Worm (Caenorhabditis elegans) whole organism, L2 larva: ENCODE results near the gene mab-21.

Experiments used
- C34F6.9 ChIP-seq: fragments of 150-350 bp; optimal IDR thresholded peaks from 2 replicates; lab custom pipeline; 2014; ENCODE audit warnings: missing biosample characterization, missing genetic modification characterization
- F13H6.1 ChIP-seq: sonication (generic microtip); optimal IDR thresholded peaks from 2 replicates; lab custom pipeline; 2016; ENCODE audit warnings: missing genetic modification characterization, missing compliant biosample characterization
- R02D3.7 ChIP-seq: fragments of 150-350 bp; optimal IDR thresholded peaks from 2 replicates; lab custom pipeline; 2014; ENCODE audit warnings: missing biosample characterization, missing genetic modification characterization
- Y55F3AM.14 ChIP-seq: fragments of 200-800 bp; sonication (Bioruptor generic); optimal IDR thresholded peaks from 2 replicates; lab custom pipeline; 2018; ENCODE audit warnings: mild to moderate bottlenecking, missing genetic modification characterization, missing compliant biosample characterization
- ZK546.5 ChIP-seq: sonication (generic microtip); optimal IDR thresholded peaks from 2 replicates; lab custom pipeline; 2017; ENCODE audit warnings: missing biosample characterization, missing genetic modification characterization
- alr-1 ChIP-seq: fragments of 150-350 bp; optimal IDR thresholded peaks from 2 replicates; lab custom pipeline; 2014; ENCODE audit warnings: missing biosample characterization, missing genetic modification characterization
- aly-2 ChIP-seq: fragments of 150-350 bp; optimal IDR thresholded peaks from 2 replicates; lab custom pipeline; 2014; ENCODE audit warnings: missing biosample characterization, missing genetic modification characterization
- ama-1 ChIP-seq: fragments of 150-350 bp; optimal IDR thresholded peaks from 2 replicates; lab custom pipeline; 2018; ENCODE audit warnings: inconsistent platforms
- blmp-1 ChIP-seq: sonication (generic microtip); optimal IDR thresholded peaks from 2 replicates; lab custom pipeline; 2017; ENCODE audit warnings: missing genetic modification characterization, mild to moderate bottlenecking, missing compliant biosample characterization, antibody characterized with exemption, moderate library complexity; ENCODE audit not compliant: insufficient read depth
- crh-2 ChIP-seq: sonication (generic microtip); optimal IDR thresholded peaks from 2 replicates; lab custom pipeline; 2017; ENCODE audit warnings: missing biosample characterization, missing genetic modification characterization
- dmd-4 ChIP-seq: sonication (generic microtip); optimal IDR thresholded peaks from 2 replicates; lab custom pipeline; 2017; ENCODE audit warnings: missing biosample characterization, missing genetic modification characterization
- egl-27 ChIP-seq: sonication (generic microtip); optimal IDR thresholded peaks from 3 replicates; lab custom pipeline; 2017; ENCODE audit warnings: missing biosample characterization, missing genetic modification reagents, missing genetic modification characterization
- elt-1 ChIP-seq: fragments of 150-350 bp; optimal IDR thresholded peaks from 2 replicates; lab custom pipeline; 2014; ENCODE audit warnings: missing biosample characterization, missing genetic modification characterization
- elt-3 ChIP-seq: sonication (generic microtip); optimal IDR thresholded peaks from 2 replicates; lab custom pipeline; 2017; ENCODE audit warnings: missing biosample characterization, missing genetic modification characterization
- fos-1 ChIP-seq: fragments of 150-350 bp; optimal IDR thresholded peaks from 2 replicates; lab custom pipeline; 2014; ENCODE audit warnings: missing biosample characterization, missing genetic modification characterization
- gmeb-1 ChIP-seq: fragments of 150-350 bp; optimal IDR thresholded peaks from 2 replicates; lab custom pipeline; 2014; ENCODE audit warnings: missing biosample characterization, missing genetic modification characterization
- lin-11 ChIP-seq: fragments of 150-350 bp; sonication (generic microtip); optimal IDR thresholded peaks from 2 replicates; lab custom pipeline; 2014; ENCODE audit warnings: missing biosample characterization, missing genetic modification characterization, inconsistent platforms, mixed read lengths
- lin-13 ChIP-seq: fragments of 150-350 bp; optimal IDR thresholded peaks from 2 replicates; lab custom pipeline; 2014; ENCODE audit warnings: missing biosample characterization, missing genetic modification reagents, missing genetic modification characterization
- lin-39 ChIP-seq: fragments of 150-350 bp; optimal IDR thresholded peaks from 2 replicates; lab custom pipeline; 2014; ENCODE audit warnings: missing biosample characterization, missing genetic modification reagents, missing genetic modification characterization
- lsy-2 ChIP-seq, 2 experiments: fragments of 150-350 bp in 1 of 2; sonication (generic microtip) in 1 of 2; optimal IDR thresholded peaks; 2 replicates each; lab custom pipeline; 2014 to 2017; ENCODE audit warnings: missing biosample characterization in 2 of 2, missing genetic modification characterization in 2 of 2
- mab-5 ChIP-seq: fragments of 150-350 bp; optimal IDR thresholded peaks from 2 replicates; lab custom pipeline; 2014; ENCODE audit warnings: missing biosample characterization, missing genetic modification characterization
- mbf-1 ChIP-seq: sonication (generic microtip); optimal IDR thresholded peaks from 2 replicates; lab custom pipeline; 2017; ENCODE audit warnings: missing biosample characterization, missing genetic modification characterization
- mdl-1 ChIP-seq, 2 experiments: fragments of 150-350 bp in 1 of 2; sonication (generic microtip) in 1 of 2; optimal IDR thresholded peaks; 2 replicates each; lab custom pipeline; 2017; ENCODE audit warnings: missing biosample characterization in 2 of 2, missing genetic modification characterization in 2 of 2
- nhr-10 ChIP-seq: sonication (generic microtip); optimal IDR thresholded peaks from 2 replicates; lab custom pipeline; 2017; ENCODE audit warnings: missing biosample characterization, missing genetic modification characterization
- nhr-12 ChIP-seq: fragments of 150-350 bp; optimal IDR thresholded peaks from 2 replicates; lab custom pipeline; 2014; ENCODE audit warnings: missing biosample characterization, missing genetic modification characterization
- nhr-129 ChIP-seq: fragments of 150-350 bp; optimal IDR thresholded peaks from 2 replicates; lab custom pipeline; 2014; ENCODE audit warnings: missing biosample characterization, missing genetic modification characterization
- nhr-21 ChIP-seq: fragments of 150-350 bp; optimal IDR thresholded peaks from 2 replicates; lab custom pipeline; 2014; ENCODE audit warnings: missing biosample characterization, missing genetic modification characterization
- nhr-23 ChIP-seq: fragments of 150-350 bp; optimal IDR thresholded peaks from 2 replicates; lab custom pipeline; 2014; ENCODE audit warnings: missing biosample characterization, missing genetic modification reagents, missing genetic modification characterization
- nhr-237 ChIP-seq: fragments of 150-350 bp; optimal IDR thresholded peaks from 2 replicates; lab custom pipeline; 2014; ENCODE audit warnings: missing biosample characterization, missing genetic modification characterization
- nhr-25 ChIP-seq: fragments of 150-350 bp; sonication (generic microtip); optimal IDR thresholded peaks from 3 replicates; lab custom pipeline; 2014; ENCODE audit warnings: missing biosample characterization, missing genetic modification characterization
- nhr-6 ChIP-seq: fragments of 150-350 bp; optimal IDR thresholded peaks from 2 replicates; lab custom pipeline; 2014; ENCODE audit warnings: missing biosample characterization, missing genetic modification characterization
- nhr-77 ChIP-seq: fragments of 150-350 bp; optimal IDR thresholded peaks from 2 replicates; lab custom pipeline; 2014; ENCODE audit warnings: missing biosample characterization, missing genetic modification characterization
- peb-1 ChIP-seq: fragments of 150-350 bp; optimal IDR thresholded peaks from 2 replicates; lab custom pipeline; 2014; ENCODE audit warnings: missing biosample characterization, missing genetic modification characterization
- sem-4 ChIP-seq: fragments of 150-350 bp; optimal IDR thresholded peaks from 2 replicates; lab custom pipeline; 2014; ENCODE audit warnings: missing biosample characterization, missing genetic modification reagents, missing genetic modification characterization
- skn-1 ChIP-seq: sonication (generic microtip); optimal IDR thresholded peaks from 2 replicates; lab custom pipeline; 2017; ENCODE audit warnings: missing biosample characterization, missing genetic modification characterization
- sma-3 ChIP-seq: sonication (generic microtip); optimal IDR thresholded peaks from 2 replicates; lab custom pipeline; 2016; ENCODE audit warnings: missing genetic modification reagents, missing genetic modification characterization, missing compliant biosample characterization
- sma-9 ChIP-seq, 2 experiments: fragments of 150-350 bp in 1 of 2; sonication (generic microtip) in 1 of 2; optimal IDR thresholded peaks; 2 replicates each; lab custom pipeline; 2014 to 2016; ENCODE audit warnings: missing genetic modification characterization in 2 of 2, mild to moderate bottlenecking in 1 of 2, missing biosample characterization in 1 of 2, missing compliant biosample characterization in 1 of 2, missing genetic modification reagents in 1 of 2, moderate library complexity in 1 of 2
- snpc-4 ChIP-seq: fragments of 150-350 bp; optimal IDR thresholded peaks from 2 replicates; lab custom pipeline; 2014; ENCODE audit warnings: missing biosample characterization, missing genetic modification characterization
- unc-39 ChIP-seq: fragments of 150-350 bp; optimal IDR thresholded peaks from 2 replicates; lab custom pipeline; 2014; ENCODE audit warnings: missing biosample characterization, missing genetic modification characterization
- unc-55 ChIP-seq: fragments of 150-350 bp; sonication (generic microtip); optimal IDR thresholded peaks from 3 replicates; lab custom pipeline; 2014; ENCODE audit warnings: missing biosample characterization, missing genetic modification reagents, missing genetic modification characterization
- unc-62 ChIP-seq: fragments of 150-350 bp; optimal IDR thresholded peaks from 2 replicates; lab custom pipeline; 2014; ENCODE audit warnings: missing biosample characterization, missing genetic modification reagents, missing genetic modification characterization
- zag-1 ChIP-seq: fragments of 150-350 bp; optimal IDR thresholded peaks from 2 replicates; lab custom pipeline; 2014; ENCODE audit warnings: missing biosample characterization, missing genetic modification characterization
- ztf-1 ChIP-seq: fragments of 200-800 bp; sonication (Bioruptor generic); conservative IDR thresholded peaks from 2 replicates; pipeline ENCODE4 v1.3.6; 2022; ENCODE audit warnings: missing genetic modification characterization, missing compliant biosample characterization
- ztf-11 ChIP-seq: sonication (generic microtip); optimal IDR thresholded peaks from 2 replicates; lab custom pipeline; 2017; ENCODE audit warnings: missing biosample characterization, missing genetic modification characterization
- ztf-4 ChIP-seq: fragments of 150-350 bp; optimal IDR thresholded peaks from 2 replicates; lab custom pipeline; 2014; ENCODE audit warnings: missing biosample characterization, missing genetic modification characterization

The mab-21 gene

DNA sequence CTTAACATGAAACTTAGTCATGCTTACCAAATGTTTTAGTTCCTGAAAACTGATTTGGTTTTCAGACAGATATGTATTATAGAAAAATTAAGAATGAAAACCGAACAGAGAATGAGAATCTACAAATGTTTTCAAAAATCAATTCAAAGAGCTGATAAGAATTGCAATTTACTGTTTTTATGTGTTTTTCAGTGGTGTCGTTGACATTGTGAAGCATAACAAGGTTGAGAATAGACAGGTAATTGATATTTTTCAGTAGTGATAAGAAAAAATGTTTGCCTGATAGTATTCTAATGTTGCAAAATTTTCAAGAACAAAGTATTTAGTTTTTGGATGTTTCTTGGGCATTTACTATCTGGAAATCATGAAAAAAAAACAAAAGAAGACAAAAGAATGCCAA lies 42.7 kb downstream of the mab-21 start, which contains the start of gene pfas-1:
pfas-1 (minus strand) TSS at position 49 of the 400 bp plus-strand sequence.
- TF ChIP-seq fos-1 (peak; percentile 77), skn-1 (no peak)

DNA sequence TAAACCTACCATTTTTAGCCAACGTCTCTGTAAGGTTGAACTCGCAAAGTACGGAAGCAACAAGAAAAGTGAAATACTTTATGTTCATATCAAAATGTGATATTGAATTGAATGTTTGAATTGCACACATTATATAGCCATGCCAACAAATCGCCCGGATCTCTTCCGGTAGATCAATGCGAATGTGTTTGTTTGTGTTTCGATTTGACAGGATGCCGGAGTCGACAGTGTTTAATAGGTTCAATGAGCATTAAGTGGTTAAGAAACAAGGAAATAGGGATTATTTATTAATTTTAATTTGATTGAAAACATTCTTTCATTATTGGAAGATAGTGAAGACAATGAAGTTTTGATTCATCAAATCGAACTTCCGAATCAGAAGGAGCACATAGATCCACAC lies 45.7 kb downstream of the mab-21 start, which contains the start of gene pqn-29:
pqn-29 (minus strand) TSS at position 101 of the 400 bp plus-strand sequence.
- TF ChIP-seq mab-5 (tag; lab: Kevin White, UChicago) = no peak

DNA sequence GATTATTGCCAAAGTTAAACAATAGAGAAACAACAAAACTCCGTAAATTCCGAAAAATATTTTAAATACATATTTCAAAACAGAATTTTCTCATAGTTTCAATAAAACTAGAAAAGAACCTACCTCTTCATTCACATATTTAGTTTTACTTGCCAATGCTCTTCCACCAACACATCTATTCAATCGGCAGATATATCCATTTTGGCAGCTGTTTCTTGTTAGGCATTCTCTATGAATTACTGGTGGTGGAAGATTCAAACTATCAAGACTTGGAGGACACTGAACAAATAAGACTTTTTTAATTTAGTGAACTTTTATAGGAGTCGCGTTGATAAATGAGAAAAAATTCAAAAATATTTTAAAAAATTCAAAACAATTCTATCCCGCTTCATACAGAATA lies 46.8 kb downstream of the mab-21 start:
- TF ChIP-seq ztf-4 (no peak), nhr-25 (tag; lab: Kevin White, UChicago) (no peak), alr-1 (no peak)

DNA sequence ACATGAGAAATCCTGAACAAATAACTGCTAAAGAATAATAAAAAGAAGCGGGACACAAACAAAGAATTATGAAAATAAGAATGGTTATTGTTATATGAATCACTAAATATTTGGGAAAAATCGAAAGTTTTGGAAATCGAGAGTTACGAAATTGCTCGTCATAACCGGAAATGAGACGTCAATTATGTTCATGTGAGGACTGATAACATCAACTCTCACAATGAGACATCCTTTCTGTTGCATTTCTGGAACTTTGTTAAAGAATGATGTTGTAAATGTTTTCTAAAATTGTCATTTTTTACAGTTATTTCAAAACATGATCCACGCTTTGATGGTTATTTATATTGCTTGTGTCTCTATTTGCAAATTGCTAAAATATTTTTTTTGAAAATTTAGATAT lies 47.3 kb downstream of the mab-21 start, which contains the start of gene T23F11.6:
T23F11.6 (minus strand) TSS at position 45 of the 400 bp plus-strand sequence.
- TF ChIP-seq crh-2 (tag; lab: Kevin White, UChicago) (peak; percentile 5), nhr-237 (no peak), lin-13 (GFP tag; lab: Kevin White, UChicago) (no peak), mdl-1 (tag; optimal IDR thresholded peaks at IDR 0.05; lab: Kevin White, UChicago) (no peak), unc-39 (tag; lab: Kevin White, UChicago) (no peak), egl-27 (tag; lab: Kevin White, UChicago) (no peak), fos-1 (peak; percentile 63)

DNA sequence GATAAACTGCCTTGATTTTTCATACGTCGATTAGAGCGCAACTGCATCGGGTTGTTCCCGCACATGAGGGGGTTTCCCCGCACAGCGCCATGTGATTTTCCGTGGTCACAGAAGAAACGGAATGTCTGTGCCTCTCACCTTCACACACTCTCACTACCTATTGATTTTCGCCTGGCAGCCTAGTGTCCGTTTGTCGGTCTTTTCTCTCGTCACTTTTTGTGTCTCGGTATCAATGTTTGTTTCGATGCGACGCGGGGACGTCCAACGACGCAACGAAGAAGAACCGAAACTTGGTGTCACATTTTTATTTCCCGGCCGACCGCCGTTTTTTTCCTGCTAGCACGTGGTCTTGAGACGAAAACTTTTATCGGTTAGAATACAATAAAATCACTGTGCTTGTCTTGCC lies 48.8 kb downstream of the mab-21 start:
- TF ChIP-seq nhr-6 (tag; lab: Kevin White, UChicago) (peak; percentile 88), nhr-77 (tag; lab: Kevin White, UChicago) (no peak), sma-9 (GFP tag; optimal IDR thresholded peaks at IDR 0.05; lab: Kevin White, UChicago) (peak; percentile 99), sma-9 (tag; optimal IDR thresholded peaks at IDR 0.05; lab: Kevin White, UChicago) (peak; percentile 87), egl-27 (tag; lab: Kevin White, UChicago) (peak; percentile 94), ztf-4 (peak; percentile 54), crh-2 (tag; lab: Kevin White, UChicago) (peak; percentile 92), sma-3 (GFP tag; lab: Kevin White, UChicago) (peak; percentile 97), blmp-1 (tag; lab: Kevin White, UChicago) (peak; percentile 89), nhr-12 (tag; lab: Kevin White, UChicago) (peak; percentile 13), elt-1 (tag; lab: Kevin White, UChicago) (no peak), sem-4 (peak; percentile 95), fos-1 (peak; percentile 98), unc-55 (GFP tag; lab: Kevin White, UChicago) (peak; percentile 89), ama-1 (no peak), ztf-11 (tag; lab: Kevin White, UChicago) (no peak), aly-2 (tag; lab: Kevin White, UChicago) (no peak), lin-39 (tag; lab: Kevin White, UChicago) (no peak), alr-1 (no peak), mdl-1 (tag; optimal IDR thresholded peaks at IDR 0.05; lab: Kevin White, UChicago) (peak; percentile 99), lsy-2 (tag; optimal IDR thresholded peaks at IDR 0.05; lab: Kevin White, UChicago) (peak; percentile 41 to 93), C34F6.9 (tag; lab: Kevin White, UChicago) (peak; percentile 99), elt-3 (tag; lab: Kevin White, UChicago) (no peak), mbf-1 (tag; lab: Kevin White, UChicago) (no peak), R02D3.7 (tag; lab: Kevin White, UChicago) (no peak), lin-13 (GFP tag; lab: Kevin White, UChicago) (peak; percentile 81), Y55F3AM.14 (GFP tag; lab: Kevin White, UChicago) (peak; percentile 91), nhr-237 (no peak), nhr-129 (peak; percentile 97), nhr-21 (tag; lab: Kevin White, UChicago) (peak; percentile 98), F13H6.1 (peak; percentile 98), unc-62 (GFP tag; lab: Kevin White, UChicago) (no peak), mab-5 (tag; lab: Kevin White, UChicago) (peak; percentile 58), nhr-25 (tag; lab: Kevin White, UChicago) (peak; percentile 96), peb-1 (tag; lab: Kevin White, UChicago) (no peak), zag-1 (tag; lab: Kevin White, UChicago) (peak; percentile 86), nhr-23 (tag; lab: Kevin White, UChicago) (no peak), dmd-4 (tag; lab: Kevin White, UChicago) (no peak), ZK546.5 (tag; lab: Kevin White, UChicago) (no peak), ztf-1 (GFP tag; lab: Robert Waterston, UW) (no peak), nhr-10 (tag; lab: Kevin White, UChicago) (peak; percentile 7), lin-11 (tag; lab: Kevin White, UChicago) (peak; percentile 94), snpc-4 (peak; percentile 55), gmeb-1 (tag; lab: Kevin White, UChicago) (peak; percentile 81)
